Worm (Caenorhabditis elegans) whole organism, early embryonic: ENCODE measurements around the gene acs-7.

Source experiments
- ama-1 ChIP-seq: fragments of 150-350 bp; optimal IDR thresholded peaks from 2 replicates; lab custom pipeline; 2014
- ceh-13 ChIP-seq: fragments of 200-800 bp; sonication (Bioruptor generic); optimal IDR thresholded peaks from 2 replicates; lab custom pipeline; 2018; ENCODE audit warnings: mild to moderate bottlenecking, missing genetic modification characterization, missing compliant biosample characterization
- ets-7 ChIP-seq: sonication (generic microtip); optimal IDR thresholded peaks from 2 replicates; lab custom pipeline; 2016; ENCODE audit warnings: missing genotype, missing genetic modification characterization, missing compliant biosample characterization
- sea-1 ChIP-seq: fragments of 200-800 bp; sonication (Bioruptor generic); conservative IDR thresholded peaks from 2 replicates; pipeline ENCODE4 v1.3.6; 2022; ENCODE audit warnings: missing genetic modification characterization, missing compliant biosample characterization

- no peak for TF ChIP-seq ceh-13 (GFP tag; lab: Kevin White, UChicago)
- no peak for TF ChIP-seq ama-1
- TF ChIP-seq sea-1 (GFP tag; lab: Robert Waterston, UW) = no peak
- no peak for TF ChIP-seq ets-7 (tag; lab: Kevin White, UChicago)
Observed at ce11 chrII:9331343-9331742, 39.5 kb downstream of the acs-7 start, which contains the start of gene eif-3.F.
